Worm (Caenorhabditis elegans) whole organism, young adult: ENCODE measurements around the gene taf-11.3.

Source experiments
- F23B12.7 ChIP-seq: sonication (generic microtip); optimal IDR thresholded peaks from 2 replicates; lab custom pipeline; 2017; ENCODE audit warnings: missing genetic modification characterization, mild to moderate bottlenecking, missing compliant biosample characterization, antibody characterized with exemption, moderate library complexity; ENCODE audit not compliant: insufficient read depth
- ama-1 ChIP-seq, 3 experiments: fragments of 150-350 bp in 1 of 3; sonication (generic microtip) in 2 of 3; optimal IDR thresholded peaks; 2 replicates each; lab custom pipeline; 2014 to 2018; ENCODE audit warnings: missing biosample characterization in 2 of 3, missing genetic modification characterization in 2 of 3, missing genetic modification reagents in 2 of 3
- ceh-79 ChIP-seq: sonication (generic microtip); optimal IDR thresholded peaks from 2 replicates; lab custom pipeline; 2017; ENCODE audit warnings: mild to moderate bottlenecking, missing genetic modification characterization, missing compliant biosample characterization
- dpl-1 ChIP-seq: fragments of 150-350 bp; optimal IDR thresholded peaks from 2 replicates; lab custom pipeline; 2014; ENCODE audit warnings: missing biosample characterization, missing genetic modification reagents, missing genetic modification characterization
- efl-1 ChIP-seq: fragments of 150-350 bp; optimal IDR thresholded peaks from 2 replicates; lab custom pipeline; 2014; ENCODE audit warnings: missing biosample characterization, missing genetic modification reagents, missing genetic modification characterization
- egl-18 ChIP-seq: fragments of 200-800 bp; sonication (Bioruptor generic); IDR thresholded peaks from 2 replicates; pipeline ENCODE4 v1.3.6; 2022; ENCODE audit warnings: missing genetic modification reagents, missing genetic modification characterization, missing compliant biosample characterization
- ets-4 ChIP-seq: fragments of 200-800 bp; sonication (Bioruptor generic); optimal IDR thresholded peaks from 2 replicates; lab custom pipeline; 2018; ENCODE audit warnings: mild to moderate bottlenecking, missing genetic modification characterization, missing compliant biosample characterization
- hlh-26 ChIP-seq: fragments of 200-800 bp; sonication (Bioruptor generic); conservative IDR thresholded peaks from 2 replicates; pipeline ENCODE4 v1.3.6; 2022; ENCODE audit warnings: missing genetic modification reagents, missing genetic modification characterization, missing compliant biosample characterization
- let-526 ChIP-seq: fragments of 200-800 bp; sonication (Bioruptor generic); IDR thresholded peaks from 2 replicates; pipeline ENCODE4 v1.3.6; 2022; ENCODE audit warnings: missing genetic modification reagents, missing genetic modification characterization, missing compliant biosample characterization
- lin-26 ChIP-seq: fragments of 200-800 bp; sonication (Bioruptor generic); IDR thresholded peaks from 2 replicates; pipeline ENCODE4 v1.3.6; 2022; ENCODE audit warnings: missing genetic modification reagents, missing genetic modification characterization, missing compliant biosample characterization
- repo-1 ChIP-seq: sonication (generic microtip); optimal IDR thresholded peaks from 2 replicates; lab custom pipeline; 2017; ENCODE audit warnings: mild to moderate bottlenecking, missing genetic modification characterization, missing compliant biosample characterization
- snpc-3.4 ChIP-seq: sonication (generic microtip); optimal IDR thresholded peaks from 2 replicates; lab custom pipeline; 2017; ENCODE audit warnings: missing genetic modification characterization, mild to moderate bottlenecking, missing compliant biosample characterization, antibody characterized with exemption, moderate library complexity, missing genotype, missing genetic modification reagents
- ztf-26 ChIP-seq: sonication (generic microtip); optimal IDR thresholded peaks from 2 replicates; lab custom pipeline; 2017; ENCODE audit warnings: missing genetic modification characterization, missing compliant biosample characterization
- ztf-28 ChIP-seq: fragments of 200-800 bp; sonication (Bioruptor generic); IDR thresholded peaks from 2 replicates; pipeline ENCODE4 v1.3.6; 2022; ENCODE audit warnings: missing genetic modification reagents, missing genetic modification characterization, missing compliant biosample characterization

- TF ChIP-seq lin-26 (GFP tag; lab: Robert Waterston, UW): no peak
- no peak for TF ChIP-seq ets-4
- TF ChIP-seq ztf-26: no peak
- TF ChIP-seq repo-1: no peak
- no peak for TF ChIP-seq snpc-3.4 (tag; lab: Kevin White, UChicago)
- no peak for TF ChIP-seq let-526 (GFP tag; lab: Robert Waterston, UW)
- TF ChIP-seq hlh-26 (GFP tag; lab: Robert Waterston, UW): no peak
- no peak for TF ChIP-seq efl-1 (GFP tag; lab: Kevin White, UChicago)
- TF ChIP-seq ceh-79 (tag; lab: Kevin White, UChicago): no peak
- no peak for TF ChIP-seq ama-1 (optimal IDR thresholded peaks at IDR 0.05; lab: Kevin White, UChicago)
- TF ChIP-seq ama-1 (GFP tag; optimal IDR thresholded peaks at IDR 0.05; lab: Kevin White, UChicago): no peak
- no peak for TF ChIP-seq egl-18 (GFP tag; lab: Robert Waterston, UW)
- no peak for TF ChIP-seq ztf-28 (GFP tag; lab: Robert Waterston, UW)
- TF ChIP-seq dpl-1 (GFP tag; lab: Kevin White, UChicago): no peak
- TF ChIP-seq F23B12.7 (tag; lab: Kevin White, UChicago): no peak
Measured at ce11 chrIII:10488052-10488451, 17.0 kb downstream of the taf-11.3 start, which contains the start of gene ptr-25.
